Fruit fly (Drosophila melanogaster) S2 (cell line): Measurements from ENCODE around the gene CG11089.

Source experiments
- CG8478 ChIP-seq: fragments of >200 bp; optimal IDR thresholded peaks from 2 replicates; lab custom pipeline; 2018
- CTCF ChIP-seq, 2 experiments: fragments of >200 bp; optimal IDR thresholded peaks; 2 replicates each; lab custom pipeline; 2018

The CG11089 gene

DNA sequence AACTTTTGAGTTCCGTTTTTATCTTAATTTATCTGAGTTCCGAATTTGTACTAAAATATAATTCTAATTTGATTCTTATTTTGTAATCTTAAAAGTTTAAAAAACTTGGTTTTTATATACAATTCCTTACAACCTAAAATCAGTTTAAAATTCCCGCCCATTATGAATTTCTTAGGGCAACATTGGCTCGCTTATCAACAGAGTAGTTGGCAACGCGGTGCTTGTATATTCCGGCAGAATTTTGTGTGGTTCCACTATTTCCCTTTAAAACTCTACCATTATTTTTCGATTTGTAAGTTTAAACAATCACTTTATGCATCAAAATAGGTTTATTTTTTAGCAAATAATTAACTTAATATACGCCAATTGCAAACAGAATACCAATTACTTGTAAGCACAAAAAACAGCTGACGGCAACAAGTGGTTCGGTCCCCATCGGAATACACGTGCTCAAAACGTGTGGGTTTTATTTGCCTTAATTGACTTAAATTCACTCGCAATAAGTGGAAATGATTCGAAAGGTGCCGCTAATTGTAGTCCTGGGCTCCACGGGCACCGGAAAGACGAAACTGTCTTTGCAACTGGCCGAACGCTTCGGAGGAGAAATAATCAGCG, at the start of gene CG11089, which contains the start of gene CG31381:
CG11089 (plus strand) TSS at position 203 of the 615 bp plus-strand sequence.
CG31381 (plus strand) TSS at position 203 of the 615 bp plus-strand sequence.
- TF ChIP-seq CG8478 (lab: Kevin White, UChicago) (no peak), CTCF (optimal IDR thresholded peaks at IDR 0.05; lab: Kevin White, UChicago) (no peak)

DNA sequence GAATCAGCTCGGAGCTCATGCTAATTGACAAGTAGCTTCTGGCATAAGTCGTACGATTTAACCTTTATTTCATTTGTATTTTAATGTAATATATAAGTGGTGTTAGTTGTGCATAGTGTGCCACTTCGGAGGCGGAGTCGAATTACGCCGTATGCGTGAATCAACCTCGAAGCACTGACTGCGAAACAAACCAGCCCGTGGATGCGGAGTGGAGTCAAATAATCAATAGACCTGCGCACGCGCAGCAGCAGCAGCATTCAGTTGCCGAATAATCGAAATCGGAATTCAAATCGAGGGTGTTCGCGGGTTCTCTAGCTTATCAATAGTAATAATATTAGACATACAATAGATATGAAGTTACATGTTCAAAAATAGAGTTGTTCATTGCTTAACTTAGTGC, 48.6 kb upstream of the CG11089 start, which contains the start of gene RabX4:
RabX4 (minus strand) TSS at position 176 of the 400 bp plus-strand sequence.
- no peak for TF ChIP-seq CG8478 (lab: Kevin White, UChicago)
- TF ChIP-seq CTCF (optimal IDR thresholded peaks at IDR 0.05; lab: Kevin White, UChicago): no peak

DNA sequence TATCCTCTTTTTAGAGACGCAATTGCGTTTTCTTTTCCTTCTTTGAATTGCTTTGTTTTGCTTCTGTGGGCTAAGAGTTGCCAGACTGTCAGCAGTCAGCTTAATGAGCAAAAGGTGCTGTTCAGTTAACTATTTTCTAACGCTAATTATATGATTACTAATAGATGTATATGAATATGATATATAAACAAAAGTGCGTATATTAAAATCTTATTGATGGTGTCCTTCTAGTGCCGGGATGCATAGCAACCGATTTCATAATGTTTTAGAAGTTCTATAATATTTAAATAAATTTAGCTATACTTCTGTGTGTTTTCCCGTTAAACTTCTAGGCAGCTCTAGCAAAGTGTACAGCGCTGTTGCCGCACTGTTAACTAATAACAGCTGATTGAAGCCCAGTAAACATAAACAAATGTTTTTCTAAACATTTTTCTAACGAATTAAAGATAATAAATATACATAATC, 46.9 kb upstream of the CG11089 start, which contains the start of the genes Kaz and CG43273:
Kaz (minus strand) TSS at position 73 of the 465 bp plus-strand sequence.
CG43273 (plus strand) TSS at position 415 of the 465 bp plus-strand sequence.
- TF ChIP-seq CTCF (optimal IDR thresholded peaks at IDR 0.05; lab: Kevin White, UChicago): peak in 1 of 2 experiments; percentile 10
- TF ChIP-seq CG8478 (lab: Kevin White, UChicago): no peak

DNA sequence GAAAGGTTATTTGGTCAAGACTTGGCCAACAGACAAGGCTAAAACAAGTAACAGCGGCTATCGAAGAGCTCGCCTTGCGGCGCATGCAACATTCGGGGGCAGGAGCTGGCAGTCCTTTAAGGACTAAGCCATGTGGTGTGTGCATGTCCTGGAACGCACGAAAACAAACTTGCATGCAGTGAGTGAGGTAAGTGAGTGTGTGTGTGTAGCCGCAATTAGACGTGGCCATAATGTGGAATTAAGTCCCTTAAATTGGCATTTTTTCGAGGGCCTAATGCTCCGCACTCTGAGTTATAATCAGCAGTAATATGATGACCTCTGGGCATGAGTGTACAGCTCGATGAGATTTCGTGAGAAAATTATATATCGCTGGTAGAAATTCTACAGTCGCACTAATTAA, 43.2 kb upstream of the CG11089 start, which contains the start of gene sosie:
sosie (plus strand) TSS at position 301 of the 400 bp plus-strand sequence.
- TF ChIP-seq CTCF (optimal IDR thresholded peaks at IDR 0.05; lab: Kevin White, UChicago) (no peak), CG8478 (lab: Kevin White, UChicago) (no peak)

- TF ChIP-seq CTCF (optimal IDR thresholded peaks at IDR 0.05; lab: Kevin White, UChicago): no peak
- TF ChIP-seq CG8478 (lab: Kevin White, UChicago): no peak
These were observed 35.8 kb upstream of the CG11089 start, which contains the start of gene CG33658 for dm6 chr3R:24841063-24841462. Gene CG33658, minus strand, starts transcription at chr3R:24841163.

dm6 chr3R:24841635-24842034, 35.2 kb upstream of the CG11089 start, which contains the start of gene Esp:
Gene Esp, plus strand, starts transcription at chr3R:24841935.
- TF ChIP-seq CTCF (optimal IDR thresholded peaks at IDR 0.05; lab: Kevin White, UChicago) (no peak), CG8478 (lab: Kevin White, UChicago) (no peak)

DNA sequence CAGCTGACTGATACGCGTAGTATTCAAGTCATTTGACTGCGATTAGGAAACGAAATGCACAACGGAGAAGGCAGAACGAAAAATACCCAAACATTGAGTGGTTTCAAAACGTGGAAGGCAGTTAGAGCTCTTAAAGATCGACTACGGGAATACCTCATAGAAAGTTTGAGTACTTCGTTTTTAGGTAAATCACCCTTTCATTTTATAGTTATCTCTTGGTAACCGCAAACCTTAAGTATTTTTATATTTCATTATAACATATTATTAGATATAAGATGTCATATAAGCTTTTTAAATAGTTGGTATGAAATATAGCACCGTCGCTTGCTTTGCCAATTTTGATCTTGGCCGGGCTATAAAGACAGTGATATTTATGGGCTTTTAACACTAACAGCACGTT, 31.7 kb upstream of the CG11089 start:
- TF ChIP-seq CTCF (optimal IDR thresholded peaks at IDR 0.05; lab: Kevin White, UChicago): no peak
- no peak for TF ChIP-seq CG8478 (lab: Kevin White, UChicago)

DNA sequence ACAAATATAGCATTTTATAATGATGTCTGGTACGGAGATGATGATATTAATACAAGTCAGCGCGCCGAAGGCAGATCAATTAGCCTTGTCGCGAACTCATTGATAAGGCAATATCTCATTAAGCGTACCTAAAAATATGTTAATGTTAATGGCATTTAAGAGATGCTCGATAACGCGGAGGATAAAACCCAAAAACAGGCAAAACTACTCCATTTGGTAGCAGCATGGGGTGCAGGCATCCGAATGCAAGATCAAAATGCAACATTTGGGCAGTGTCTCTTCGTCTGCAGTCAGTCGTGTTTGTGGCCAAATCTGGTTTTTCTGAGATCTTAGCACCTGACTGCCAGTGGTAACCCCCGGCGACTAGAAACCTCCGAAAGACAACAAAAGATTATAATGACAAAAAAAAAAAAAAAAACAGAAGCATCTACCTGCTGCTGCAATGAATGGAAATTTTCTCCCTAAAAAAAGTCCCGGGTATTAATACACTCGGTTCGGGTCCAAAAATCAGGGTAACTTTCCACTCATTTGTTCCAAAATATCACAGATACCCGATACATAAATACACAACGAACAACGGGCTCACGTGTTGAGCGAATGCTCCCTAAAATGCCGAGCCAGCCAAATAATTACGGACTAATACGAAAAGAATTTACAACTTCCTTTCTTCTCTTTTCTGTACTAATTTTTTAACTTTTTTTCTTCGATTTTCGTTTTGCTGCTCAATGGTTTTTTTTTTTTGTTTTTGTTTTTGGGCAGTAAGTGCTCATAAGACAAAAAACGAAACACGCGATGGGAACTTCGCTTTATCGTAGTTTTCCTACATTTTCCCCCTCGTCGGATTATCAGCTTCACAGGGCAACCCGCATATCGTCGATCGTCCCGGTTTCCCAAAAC, 30.6 kb upstream of the CG11089 start:
- TF ChIP-seq CG8478 (lab: Kevin White, UChicago) (no peak), CTCF (optimal IDR thresholded peaks at IDR 0.05; lab: Kevin White, UChicago) (no peak)

dm6 chr3R:24850420-24850819, 26.4 kb upstream of the CG11089 start, which contains the start of gene CG7006:
Gene CG7006, plus strand, starts transcription at chr3R:24850627.
- TF ChIP-seq CTCF (optimal IDR thresholded peaks at IDR 0.05; lab: Kevin White, UChicago) (no peak), CG8478 (lab: Kevin White, UChicago) (no peak)

dm6 chr3R:24851429-24851828, 25.4 kb upstream of the CG11089 start, which contains the start of gene Nct:
Gene Nct, plus strand, starts transcription at chr3R:24851601.
- no peak for TF ChIP-seq CG8478 (lab: Kevin White, UChicago)

DNA sequence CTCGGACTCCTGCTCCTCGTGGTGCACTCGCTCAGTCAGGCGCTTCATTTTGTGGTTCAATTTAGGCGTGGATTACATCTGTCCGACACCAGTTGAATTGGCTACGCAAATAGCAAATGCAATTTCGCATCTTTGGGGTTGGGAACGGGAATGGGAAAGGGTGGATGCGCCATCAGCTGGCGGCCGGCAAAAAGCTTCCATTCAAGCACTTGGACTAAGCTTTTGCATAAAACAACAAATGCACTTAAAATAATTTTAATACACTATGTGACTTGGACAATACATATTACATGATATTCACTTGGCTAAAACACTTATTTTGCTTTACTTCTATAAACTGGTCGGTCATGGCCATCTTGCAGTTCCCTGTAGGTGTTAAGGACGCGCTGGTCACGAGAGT, 20.7 kb upstream of the CG11089 start, which contains the start of gene HDAC11:
HDAC11 (minus strand) TSS at position 101 of the 400 bp plus-strand sequence.
- TF ChIP-seq CG8478 (lab: Kevin White, UChicago) (no peak), CTCF (optimal IDR thresholded peaks at IDR 0.05; lab: Kevin White, UChicago) (no peak)

DNA sequence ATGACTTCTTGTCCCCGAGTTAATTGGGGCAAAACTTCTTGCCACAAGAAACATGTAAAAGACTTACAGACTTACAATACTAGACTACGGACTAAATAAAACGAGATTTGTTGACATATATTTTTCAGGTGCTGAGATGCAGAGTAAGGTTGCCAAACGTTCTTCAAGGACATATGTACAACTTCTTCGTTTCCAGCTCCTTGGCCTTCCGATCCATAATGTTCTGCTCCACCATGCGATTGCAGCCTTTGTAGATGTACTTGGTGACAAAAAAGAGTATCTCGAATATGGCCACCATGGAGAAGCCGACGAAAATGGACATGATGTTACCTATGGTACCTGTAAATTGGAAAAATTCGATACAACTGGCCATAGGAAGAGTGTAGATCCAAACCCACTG, 19.4 kb upstream of the CG11089 start, which contains the start of gene CAH4:
CAH4 (minus strand) TSS at position 101 of the 400 bp plus-strand sequence.
- TF ChIP-seq CG8478 (lab: Kevin White, UChicago): no peak

DNA sequence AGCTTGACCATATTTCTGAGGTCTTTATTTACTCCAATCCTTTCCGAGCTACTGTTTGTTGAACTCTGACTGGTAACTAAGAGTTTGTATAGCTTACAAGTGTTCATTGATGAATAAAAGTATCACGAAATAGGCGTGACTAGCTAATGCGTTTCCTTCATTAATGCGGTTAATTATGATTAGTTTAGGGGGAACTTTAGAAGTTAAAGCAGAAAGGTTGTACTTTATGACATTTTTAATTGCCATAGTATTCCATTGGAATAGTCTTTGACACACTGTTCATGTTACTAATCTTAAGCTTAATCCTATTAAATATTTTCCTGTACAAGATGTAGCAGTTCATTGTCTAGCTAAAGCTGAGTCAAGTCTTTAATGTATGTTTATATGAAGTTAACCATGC, 17.1 kb upstream of the CG11089 start, which contains the start of gene ppk22:
ppk22 (minus strand) TSS at position 101 of the 400 bp plus-strand sequence.
- TF ChIP-seq CTCF (optimal IDR thresholded peaks at IDR 0.05; lab: Kevin White, UChicago): no peak
- no peak for TF ChIP-seq CG8478 (lab: Kevin White, UChicago)

dm6 chr3R:24860316-24860826, 16.5 kb upstream of the CG11089 start, which contains the start of gene CG13639:
Gene CG13639, minus strand, starts transcription at chr3R:24860366.
- TF ChIP-seq CG8478 (lab: Kevin White, UChicago): no peak
- no peak for TF ChIP-seq CTCF (optimal IDR thresholded peaks at IDR 0.05; lab: Kevin White, UChicago)
